Fruit fly (Drosophila melanogaster) ovary, adult (tissue): ENCODE measurements around the gene Takl2.

Source experiments
- CG17801 ChIP-seq: fragments of 200-800 bp; optimal IDR thresholded peaks from 2 replicates; lab custom pipeline; 2019; ENCODE audit warnings: missing biosample characterization, mild to moderate bottlenecking, missing genetic modification characterization, moderate library complexity; ENCODE audit not compliant: partially characterized antibody

The Takl2 gene

DNA sequence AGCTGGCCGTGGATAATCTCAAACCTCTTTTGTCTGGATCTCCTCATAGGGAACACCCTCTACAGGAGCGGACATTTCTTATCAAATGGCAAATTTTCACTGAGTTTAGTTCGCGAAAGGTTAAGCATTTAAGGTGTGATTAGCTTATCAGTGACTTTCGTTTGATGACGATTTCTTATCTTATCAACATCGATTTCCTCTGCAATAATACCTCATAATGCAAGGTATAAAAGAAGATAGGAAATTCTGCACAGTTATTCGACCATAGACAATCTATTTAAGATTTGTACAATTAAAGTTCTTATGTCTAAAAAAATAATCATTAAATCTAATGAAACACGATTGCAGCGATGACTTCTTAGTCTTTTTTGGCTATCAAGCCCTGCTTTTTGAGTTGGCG, at the start of gene Takl2:
Gene Takl2 (minus strand): TSS at position 101 of the 400 bp plus-strand sequence.
- no peak for TF ChIP-seq CG17801 (GFP tag; lab: Kevin White, UChicago)

- peak; percentile 75 for TF ChIP-seq CG17801 (GFP tag; lab: Kevin White, UChicago)
These were observed 47.8 kb upstream of the Takl2 start for dm6 chr3R:22781412-22781811.

DNA sequence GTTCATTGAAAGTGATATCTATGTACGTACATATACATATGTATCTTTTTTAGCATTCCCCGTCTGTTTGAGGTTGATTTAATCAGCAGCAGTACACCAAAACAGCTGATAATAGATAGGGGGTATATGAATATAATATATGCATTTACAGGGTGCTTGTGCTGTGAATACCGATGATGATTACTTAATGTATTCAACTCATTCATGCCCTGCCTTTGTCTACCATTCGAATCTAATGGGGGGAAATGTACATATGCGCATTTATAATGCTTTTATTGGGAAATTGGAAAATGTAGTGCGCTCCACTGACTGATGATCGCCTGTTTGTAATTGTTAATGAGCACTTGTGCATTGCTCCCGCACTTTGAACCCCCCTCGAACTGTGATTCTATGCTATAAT, 46.5 kb upstream of the Takl2 start:
- TF ChIP-seq CG17801 (GFP tag; lab: Kevin White, UChicago): no peak

DNA sequence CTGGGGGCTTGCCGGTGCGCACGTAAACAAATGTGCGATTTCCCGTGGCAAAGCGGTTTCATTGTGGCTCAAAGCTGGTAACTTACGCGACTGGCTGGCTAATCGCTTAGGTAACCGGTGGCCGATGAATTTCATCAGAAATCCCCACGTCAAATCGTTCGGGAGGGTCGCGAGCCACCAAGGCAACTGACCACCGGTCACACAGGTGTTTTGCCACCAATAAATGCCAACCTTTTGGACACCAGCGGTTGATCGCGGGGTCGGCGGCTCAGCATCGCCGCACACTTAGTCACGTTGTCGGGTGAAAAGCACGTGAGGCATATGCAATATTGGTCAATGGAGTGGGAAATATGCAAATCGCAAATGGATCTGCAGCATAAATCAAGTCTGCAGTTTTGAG, 42.8 kb upstream of the Takl2 start:
- no peak for TF ChIP-seq CG17801 (GFP tag; lab: Kevin White, UChicago)

dm6 chr3R:22771670-22772069, 38.0 kb upstream of the Takl2 start, which contains the start of gene CG43095:
Gene CG43095, minus strand, starts transcription at chr3R:22771770.
- no peak for TF ChIP-seq CG17801 (GFP tag; lab: Kevin White, UChicago)

- no peak for TF ChIP-seq CG17801 (GFP tag; lab: Kevin White, UChicago)
These were observed 37.2 kb upstream of the Takl2 start, which contains the start of gene CG43094 for dm6 chr3R:22770887-22771286. Gene CG43094, minus strand, starts transcription at chr3R:22770987.

dm6 chr3R:22770207-22770606, 36.6 kb upstream of the Takl2 start, which contains the start of gene CG43093:
Gene CG43093, minus strand, starts transcription at chr3R:22770307.
- TF ChIP-seq CG17801 (GFP tag; lab: Kevin White, UChicago): no peak

DNA sequence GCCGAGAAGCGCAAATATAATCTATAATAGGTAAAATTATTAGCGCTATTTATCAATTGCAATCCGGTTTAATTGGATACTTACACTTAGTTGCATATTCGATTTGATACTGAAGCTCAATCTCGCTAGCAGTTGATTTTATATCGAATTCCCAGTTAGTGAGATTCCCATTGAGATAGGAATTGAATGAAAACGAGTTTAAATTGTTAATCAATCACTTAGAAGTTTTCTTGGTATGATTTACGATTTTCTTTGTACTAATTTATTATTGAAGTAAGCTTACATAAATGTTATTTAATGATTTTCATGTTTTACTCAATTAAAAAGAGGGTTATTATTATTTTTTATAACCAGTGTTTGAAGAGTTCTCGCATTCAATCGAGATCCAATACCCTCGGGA, 35.9 kb upstream of the Takl2 start, which contains the start of gene CG43092:
Gene CG43092 (minus strand): TSS at position 101 of the 400 bp plus-strand sequence.
- no peak for TF ChIP-seq CG17801 (GFP tag; lab: Kevin White, UChicago)

DNA sequence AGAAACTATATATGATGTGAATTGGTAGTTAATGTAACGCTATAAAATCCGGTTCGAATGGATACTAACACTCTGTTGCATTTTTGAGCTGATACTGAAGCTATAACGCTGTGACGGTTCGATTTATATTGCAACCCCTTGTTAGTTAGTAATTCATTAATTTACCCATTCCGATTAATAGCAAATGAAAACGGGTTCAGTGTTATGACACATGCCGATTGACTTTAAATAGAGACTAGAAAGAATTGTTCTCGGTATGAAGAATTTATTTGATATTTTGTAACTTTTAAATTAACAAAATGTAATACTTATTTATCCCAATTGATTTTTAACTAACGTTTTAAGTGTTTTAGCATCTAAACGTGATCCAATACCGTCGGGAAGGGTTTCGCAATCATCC, 35.0 kb upstream of the Takl2 start, which contains the start of gene CG43091:
Gene CG43091 (minus strand): TSS at position 101 of the 400 bp plus-strand sequence.
- no peak for TF ChIP-seq CG17801 (GFP tag; lab: Kevin White, UChicago)

DNA sequence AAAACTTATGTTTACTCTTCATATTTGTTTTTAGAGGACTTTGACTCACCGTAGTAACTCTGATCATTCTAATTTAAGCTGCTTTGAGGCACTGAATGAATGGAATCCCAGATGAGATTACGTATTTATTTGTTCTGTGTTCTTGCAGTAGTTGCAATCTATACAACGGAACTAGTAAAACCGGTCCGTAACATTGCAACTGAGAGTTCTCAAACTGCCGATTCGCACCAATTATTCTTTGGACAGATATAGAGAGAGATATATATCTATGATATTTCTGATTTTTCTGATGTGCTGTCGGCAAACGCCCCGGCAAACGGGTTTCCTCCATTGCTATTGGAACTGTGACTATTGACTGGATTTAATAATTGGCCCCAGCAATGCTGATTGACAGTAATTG, 33.9 kb upstream of the Takl2 start, which contains the start of gene CG13841:
Gene CG13841 (minus strand): TSS at position 101 of the 400 bp plus-strand sequence.
- no peak for TF ChIP-seq CG17801 (GFP tag; lab: Kevin White, UChicago)

DNA sequence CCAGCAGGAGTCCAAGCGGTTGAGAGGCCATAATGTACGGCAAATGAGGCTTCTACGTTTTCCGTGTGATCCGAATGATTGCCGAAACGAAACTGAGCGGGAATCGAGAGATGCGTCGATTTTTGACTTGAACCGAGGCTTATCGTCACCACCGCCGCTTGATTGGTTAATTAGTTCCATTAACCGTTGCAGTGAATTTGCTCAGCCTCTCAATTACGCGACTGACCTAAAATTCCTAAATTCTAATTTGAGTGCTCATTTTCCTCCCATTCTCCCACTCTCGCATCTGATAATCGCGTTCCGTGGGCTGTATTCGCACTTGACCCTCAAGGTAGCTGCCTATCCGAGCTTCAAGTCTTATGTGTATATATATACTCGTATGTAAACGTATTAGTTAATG, 32.4 kb upstream of the Takl2 start, which contains the start of gene Nepl15:
Gene Nepl15 (minus strand): TSS at position 101 of the 400 bp plus-strand sequence.
- no peak for TF ChIP-seq CG17801 (GFP tag; lab: Kevin White, UChicago)

- TF ChIP-seq CG17801 (GFP tag; lab: Kevin White, UChicago): no peak
These were observed 29.9 kb upstream of the Takl2 start, which contains the start of gene Nepl14 for dm6 chr3R:22763587-22763986. Gene Nepl14, minus strand, starts transcription at chr3R:22763711.

DNA sequence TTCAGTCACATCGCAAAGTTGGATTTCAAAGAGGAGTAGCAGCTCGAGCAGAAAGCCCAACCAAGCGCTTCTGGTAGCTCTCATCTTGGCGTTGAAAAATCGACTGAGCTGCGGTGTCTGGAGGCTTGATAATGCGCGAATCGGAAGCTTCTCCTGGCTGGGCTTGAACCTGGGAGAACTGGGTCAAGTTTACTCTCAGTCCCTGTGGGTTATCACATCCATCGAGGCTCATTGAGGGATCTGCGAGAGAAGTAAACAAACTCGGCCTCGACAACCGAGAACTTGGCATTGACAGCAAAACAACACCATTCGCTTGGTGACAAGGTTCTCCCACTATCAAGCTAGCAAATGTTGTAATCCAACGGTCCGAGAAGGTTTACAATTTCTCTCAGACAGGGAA, 27.3 kb upstream of the Takl2 start, which contains the start of gene Nepl13:
Gene Nepl13 (minus strand): TSS at position 89 of the 400 bp plus-strand sequence.
- no peak for TF ChIP-seq CG17801 (GFP tag; lab: Kevin White, UChicago)

DNA sequence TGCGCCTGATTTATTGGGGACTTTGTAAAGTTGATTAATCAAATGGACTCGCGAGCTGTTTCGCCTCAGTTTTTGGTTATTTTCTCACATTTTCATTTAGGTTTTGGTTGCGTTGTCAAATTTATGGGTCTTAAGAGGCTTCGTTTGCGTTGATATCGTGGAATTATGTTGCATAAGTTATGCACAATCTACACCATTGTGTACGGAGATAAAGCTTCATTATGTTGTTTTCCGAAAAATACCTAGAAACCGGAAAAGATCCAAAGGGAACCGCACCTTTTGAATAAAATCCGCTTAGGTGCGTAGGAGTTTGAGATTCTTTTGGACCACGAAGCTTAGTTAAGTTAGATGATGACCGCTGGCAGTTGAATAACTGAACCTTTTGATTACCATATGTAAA, 23.5 kb upstream of the Takl2 start:
- TF ChIP-seq CG17801 (GFP tag; lab: Kevin White, UChicago): no peak

dm6 chr3R:22756289-22756688, 22.6 kb upstream of the Takl2 start:
- TF ChIP-seq CG17801 (GFP tag; lab: Kevin White, UChicago): no peak

- TF ChIP-seq CG17801 (GFP tag; lab: Kevin White, UChicago): no peak
These were observed 21.6 kb upstream of the Takl2 start for dm6 chr3R:22755187-22755777.
